Fruit fly (Drosophila melanogaster): ENCODE results near the gene shep.
A peak's percentile ranks its signal among the peaks of the same experiment; 100 is the strongest.

Gene shep

dm6 chr3L:5247923-5248821, 29.6 kb downstream of the shep start (continued):
- TF ChIP-seq Jarid2 (GFP tag; optimal IDR thresholded peaks at IDR 0.05): peak; percentile 42
- peak; percentile 55 for TF ChIP-seq HLH54F (GFP tag; optimal IDR thresholded peaks at IDR 0.05)
- no peak for TF ChIP-seq sna (GFP tag; IDR thresholded peaks at IDR 0.05; ENCODE audit: partially characterized antibody)
- peak; percentile 42 for TF ChIP-seq caup (GFP tag; optimal IDR thresholded peaks at IDR 0.05; ENCODE audit: severe bottlenecking)
- peak; percentile 4 for TF ChIP-seq Nf-YB (GFP tag; optimal IDR thresholded peaks at IDR 0.05)
- TF ChIP-seq HmgD (GFP tag; optimal IDR thresholded peaks at IDR 0.05): no peak
- TF ChIP-seq Med (GFP tag): peak; percentile 95
- TF ChIP-seq CG9437 (GFP tag; optimal IDR thresholded peaks at IDR 0.05): no peak
- TF ChIP-seq trh (GFP tag; optimal IDR thresholded peaks at IDR 0.05): no peak
- TF ChIP-seq cas (GFP tag; IDR thresholded peaks at IDR 0.05): no peak
- no peak for TF ChIP-seq ab (GFP tag; optimal IDR thresholded peaks at IDR 0.05)
- peak; percentile 74 for TF ChIP-seq E2f1 (GFP tag; IDR thresholded peaks at IDR 0.05)
- TF ChIP-seq eve (GFP tag; optimal IDR thresholded peaks at IDR 0.05): peak in 1 of 2 experiments; percentile 88
- TF ChIP-seq gro (GFP tag; optimal IDR thresholded peaks at IDR 0.05): peak; percentile 9
- peak; percentile 72 for TF ChIP-seq Oli (tag; optimal IDR thresholded peaks at IDR 0.05)
- peak; percentile 49 for TF ChIP-seq CG12155 (GFP tag; optimal IDR thresholded peaks at IDR 0.05)
- peak; percentile 79 for TF ChIP-seq CG34422 (GFP tag; IDR thresholded peaks at IDR 0.05)
- peak; percentile 92 for TF ChIP-seq Deaf1 (tag; optimal IDR thresholded peaks at IDR 0.05)
- TF ChIP-seq chif (GFP tag; optimal IDR thresholded peaks at IDR 0.05): peak; percentile 52 to 60
- peak; percentile 55 for TF ChIP-seq Ada2b (GFP tag; IDR thresholded peaks at IDR 0.05)
- no peak for TF ChIP-seq CG1647 (GFP tag; optimal IDR thresholded peaks at IDR 0.05)
- TF ChIP-seq MBD-R2 (GFP tag; IDR thresholded peaks at IDR 0.05): no peak
- peak; percentile 60 for TF ChIP-seq PHDP (tag; optimal IDR thresholded peaks at IDR 0.05)
- peak; percentile 50 for TF ChIP-seq NfI (GFP tag; optimal IDR thresholded peaks at IDR 0.05)
- peak; percentile 67; the same call in 1 of the 3 replicates for TF ChIP-seq Mrtf (GFP tag; IDR thresholded peaks at IDR 0.05)
- TF ChIP-seq Camta (GFP tag; optimal IDR thresholded peaks at IDR 0.05): peak; percentile 28
- TF ChIP-seq CG11398 (GFP tag; optimal IDR thresholded peaks at IDR 0.05): peak; percentile 7
- TF ChIP-seq CG2712 (tag; optimal IDR thresholded peaks at IDR 0.05): peak; percentile 69
- no peak for TF ChIP-seq ac (GFP tag; optimal IDR thresholded peaks at IDR 0.05)
- no peak for TF ChIP-seq CG8359 (GFP tag; optimal IDR thresholded peaks at IDR 0.05; ENCODE audit: borderline replicate concordance)
- 0 out of 2 replicates have a peak, but pooled peaks have one; percentile 23 for TF ChIP-seq gsb (GFP tag; IDR thresholded peaks at IDR 0.05)
- peak; percentile 12 for TF ChIP-seq crc (GFP tag; optimal IDR thresholded peaks at IDR 0.05)
- no peak for TF ChIP-seq YL-1 (GFP tag; optimal IDR thresholded peaks at IDR 0.05)
- 0 out of 2 replicates have a peak, but pooled peaks have one; percentile 23 for TF ChIP-seq CG11247 (GFP tag; IDR thresholded peaks at IDR 0.05)
- peak; percentile 10 for TF ChIP-seq run (tag; optimal IDR thresholded peaks at IDR 0.05)
- peak; percentile 45 for TF ChIP-seq CG9876 (GFP tag; optimal IDR thresholded peaks at IDR 0.05)
- peak; percentile 0 for TF ChIP-seq CG17186 (GFP tag; optimal IDR thresholded peaks at IDR 0.05)
- TF ChIP-seq oc (tag; optimal IDR thresholded peaks at IDR 0.05): no peak
- peak; percentile 100 for TF ChIP-seq onecut (GFP tag; IDR thresholded peaks at IDR 0.05)
- TF ChIP-seq CG18599 (GFP tag; optimal IDR thresholded peaks at IDR 0.05): peak; percentile 75
- TF ChIP-seq B-H1 (GFP tag; IDR thresholded peaks at IDR 0.05): peak; percentile 53; the same call in 2 of the 3 replicates
- no peak for TF ChIP-seq Ravus (GFP tag; IDR thresholded peaks at IDR 0.05)
- peak; percentile 40 to 43 for TF ChIP-seq bsh (GFP tag; optimal IDR thresholded peaks at IDR 0.05)
- TF ChIP-seq CG6175 (GFP tag; IDR thresholded peaks at IDR 0.05): 0 out of 3 replicates have a peak, but pooled peaks have one; percentile 15
- TF ChIP-seq vvl (GFP tag; IDR thresholded peaks at IDR 0.05): peak; percentile 57
- no peak for TF ChIP-seq rib (GFP tag; IDR thresholded peaks at IDR 0.05)
- no peak for TF ChIP-seq p53 (GFP tag; optimal IDR thresholded peaks at IDR 0.05)
- peak; percentile 21; the same call in 1 of the 2 replicates for TF ChIP-seq E2f2 (GFP tag; IDR thresholded peaks at IDR 0.05)
- TF ChIP-seq CkIIα-i1 (GFP tag; IDR thresholded peaks at IDR 0.05): no peak

Data from whole organism, embryonic.